Worm (Caenorhabditis elegans): ENCODE results near the gene ZK792.1.

ce11 chrIV:11713289-11713688 lies 53.6 kb downstream of the ZK792.1 start:
- TF ChIP-seq tra-4 (tag; optimal IDR thresholded peaks at IDR 0.05) = no peak
- TF ChIP-seq hnd-1 (tag; optimal IDR thresholded peaks at IDR 0.05) = no peak
- no peak for TF ChIP-seq ama-1 (optimal IDR thresholded peaks at IDR 0.05)
- TF ChIP-seq hmg-4 (GFP tag; optimal IDR thresholded peaks at IDR 0.05) = no peak

All from whole organism, early embryonic.